Worm (Caenorhabditis elegans) whole organism, young adult: ENCODE results near the gene hira-1.

Source experiments
- F39B2.1 ChIP-seq: fragments of 200-800 bp; sonication (Bioruptor generic); IDR thresholded peaks from 2 replicates; pipeline ENCODE4 v1.3.6; 2022; ENCODE audit warnings: missing genetic modification reagents, missing genetic modification characterization, missing compliant biosample characterization
- athp-1 ChIP-seq: sonication (generic microtip); optimal IDR thresholded peaks from 2 replicates; lab custom pipeline; 2017; ENCODE audit warnings: mild to moderate bottlenecking, missing genetic modification characterization, missing compliant biosample characterization
- hlh-26 ChIP-seq: fragments of 200-800 bp; sonication (Bioruptor generic); conservative IDR thresholded peaks from 2 replicates; pipeline ENCODE4 v1.3.6; 2022; ENCODE audit warnings: missing genetic modification reagents, missing genetic modification characterization, missing compliant biosample characterization
- madf-6 ChIP-seq: fragments of 200-800 bp; sonication (Bioruptor generic); IDR thresholded peaks from 2 replicates; pipeline ENCODE4 v1.3.6; 2022; ENCODE audit warnings: missing genetic modification reagents, missing genetic modification characterization, missing compliant biosample characterization
- nhr-179 ChIP-seq: sonication (generic microtip); optimal IDR thresholded peaks from 2 replicates; lab custom pipeline; 2016; ENCODE audit warnings: mild to moderate bottlenecking, missing genetic modification characterization, missing compliant biosample characterization
- pha-4 ChIP-seq: fragments of 150-350 bp; sonication (generic microtip); optimal IDR thresholded peaks from 2 replicates; lab custom pipeline; 2014; ENCODE audit warnings: missing biosample characterization, missing genetic modification reagents, missing genetic modification characterization
- snpc-1.1 ChIP-seq: sonication (generic microtip); optimal IDR thresholded peaks from 2 replicates; lab custom pipeline; 2017; ENCODE audit warnings: missing genetic modification characterization, mild to moderate bottlenecking, missing compliant biosample characterization, antibody characterized with exemption, moderate library complexity, missing genotype, missing genetic modification reagents; ENCODE audit not compliant: insufficient read depth
- unc-62 ChIP-seq: fragments of 150-350 bp; optimal IDR thresholded peaks from 2 replicates; lab custom pipeline; 2014; ENCODE audit warnings: missing biosample characterization, missing genetic modification reagents, missing genetic modification characterization

- TF ChIP-seq nhr-179 (tag; lab: Kevin White, UChicago), result no peak
- no peak for TF ChIP-seq athp-1 (tag; lab: Kevin White, UChicago)
- no peak for TF ChIP-seq hlh-26
- no peak for TF ChIP-seq snpc-1.1 (tag; lab: Kevin White, UChicago)
- no peak for TF ChIP-seq pha-4 (tag; lab: Kevin White, UChicago)
- TF ChIP-seq madf-6, result no peak
- TF ChIP-seq unc-62 (GFP tag; lab: Kevin White, UChicago), result no peak
- TF ChIP-seq F39B2.1 (GFP tag; lab: Robert Waterston, UW), result no peak
These were observed 34.0 kb downstream of the hira-1 start for ce11 chrIII:5224908-5225307.
